Worm (Caenorhabditis elegans) whole organism, young adult: Measurements from ENCODE around the gene smc-5.

ENCODE experiments used
- B0035.1 ChIP-seq: sonication (generic microtip); optimal IDR thresholded peaks from 2 replicates; lab custom pipeline; 2016; ENCODE audit warnings: missing genetic modification characterization, mild to moderate bottlenecking, missing compliant biosample characterization, missing genotype, missing genetic modification reagents
- F23B12.7 ChIP-seq: sonication (generic microtip); optimal IDR thresholded peaks from 2 replicates; lab custom pipeline; 2017; ENCODE audit warnings: missing genetic modification characterization, mild to moderate bottlenecking, missing compliant biosample characterization, antibody characterized with exemption, moderate library complexity; ENCODE audit not compliant: insufficient read depth
- F33H1.4 ChIP-seq: fragments of 200-800 bp; sonication (Bioruptor generic); IDR thresholded peaks from 2 replicates; pipeline ENCODE4 v1.3.6; 2022; ENCODE audit warnings: missing genetic modification reagents, missing genetic modification characterization, missing compliant biosample characterization
- F52B5.7 ChIP-seq: sonication (generic microtip); optimal IDR thresholded peaks from 2 replicates; lab custom pipeline; 2016; ENCODE audit warnings: mild to moderate bottlenecking, missing genetic modification characterization, missing compliant biosample characterization
- F55B11.4 ChIP-seq: sonication (generic microtip); optimal IDR thresholded peaks from 2 replicates; lab custom pipeline; 2016; ENCODE audit warnings: missing compliant biosample characterization, missing genetic modification characterization, borderline replicate concordance; ENCODE audit not compliant: insufficient read depth
- F57C9.4 ChIP-seq: sonication (generic microtip); optimal IDR thresholded peaks from 2 replicates; lab custom pipeline; 2017; ENCODE audit warnings: mild to moderate bottlenecking, missing genetic modification characterization, missing compliant biosample characterization
- K12H6.12 ChIP-seq: fragments of 200-800 bp; sonication (Bioruptor generic); optimal IDR thresholded peaks from 2 replicates; lab custom pipeline; 2018; ENCODE audit warnings: mild to moderate bottlenecking, missing genetic modification characterization, missing compliant biosample characterization
- Y79H2A.3 ChIP-seq: fragments of 200-800 bp; sonication (Bioruptor generic); conservative IDR thresholded peaks from 2 replicates; pipeline ENCODE4 v1.3.6; 2022; ENCODE audit warnings: missing genetic modification reagents, missing genetic modification characterization, missing compliant biosample characterization
- attf-6 ChIP-seq: fragments of 200-800 bp; sonication (Bioruptor generic); IDR thresholded peaks from 2 replicates; pipeline ENCODE4 v1.3.6; 2022; ENCODE audit warnings: missing genetic modification reagents, missing genetic modification characterization, missing compliant biosample characterization
- cebp-1 ChIP-seq, 2 experiments: fragments of 200-800 bp in 1 of 2; sonication (Bioruptor generic) in 1 of 2; sonication (generic microtip) in 1 of 2; IDR thresholded peaks in 1 of 2; optimal IDR thresholded peaks in 1 of 2; 2 replicates each; pipeline versions ENCODE4 v1.3.6 to Lab custom; 2017 to 2022; ENCODE audit warnings: missing compliant biosample characterization in 2 of 2, missing genetic modification characterization in 2 of 2, mild to moderate bottlenecking in 1 of 2, missing genetic modification reagents in 1 of 2, moderate library complexity in 1 of 2
- ceh-27 ChIP-seq: fragments of 200-800 bp; sonication (Bioruptor generic); optimal IDR thresholded peaks from 2 replicates; lab custom pipeline; 2018; ENCODE audit warnings: mild to moderate bottlenecking, missing genetic modification characterization, moderate library complexity, missing compliant biosample characterization
- ceh-40 ChIP-seq: fragments of 200-800 bp; sonication (Bioruptor generic); IDR thresholded peaks from 2 replicates; pipeline ENCODE4 v1.3.6; 2022; ENCODE audit warnings: missing genetic modification characterization, missing compliant biosample characterization
- ceh-91 ChIP-seq: fragments of 200-800 bp; sonication (Bioruptor generic); IDR thresholded peaks from 2 replicates; pipeline ENCODE4 v1.3.6; 2022; ENCODE audit warnings: missing genetic modification reagents, missing genetic modification characterization, missing compliant biosample characterization
- fkh-3 ChIP-seq: sonication (generic microtip); optimal IDR thresholded peaks from 2 replicates; lab custom pipeline; 2016; ENCODE audit warnings: mild to moderate bottlenecking, missing genetic modification characterization, missing compliant biosample characterization
- lin-40 ChIP-seq: sonication (generic microtip); optimal IDR thresholded peaks from 2 replicates; lab custom pipeline; 2016; ENCODE audit warnings: missing genetic modification characterization, mild to moderate bottlenecking, missing compliant biosample characterization, missing genotype, missing genetic modification reagents
- madf-10 ChIP-seq: sonication (generic microtip); optimal IDR thresholded peaks from 2 replicates; lab custom pipeline; 2016; ENCODE audit warnings: mild to moderate bottlenecking, missing genetic modification characterization, missing compliant biosample characterization
- madf-3 ChIP-seq: fragments of 200-800 bp; sonication (Bioruptor generic); IDR thresholded peaks from 2 replicates; pipeline ENCODE4 v1.3.6; 2022; ENCODE audit warnings: missing genetic modification reagents, missing genetic modification characterization, missing compliant biosample characterization
- madf-6 ChIP-seq: fragments of 200-800 bp; sonication (Bioruptor generic); IDR thresholded peaks from 2 replicates; pipeline ENCODE4 v1.3.6; 2022; ENCODE audit warnings: missing genetic modification reagents, missing genetic modification characterization, missing compliant biosample characterization
- madf-8 ChIP-seq: fragments of 200-800 bp; sonication (Bioruptor generic); conservative IDR thresholded peaks from 2 replicates; pipeline ENCODE4 v1.3.6; 2022; ENCODE audit warnings: missing genetic modification reagents, missing genetic modification characterization, missing compliant biosample characterization
- mxl-1 ChIP-seq: sonication (generic microtip); optimal IDR thresholded peaks from 2 replicates; lab custom pipeline; 2016; ENCODE audit warnings: missing genetic modification characterization, missing compliant biosample characterization
- nfya-2 ChIP-seq: fragments of 200-800 bp; sonication (Bioruptor generic); IDR thresholded peaks from 2 replicates; pipeline ENCODE4 v1.3.6; 2022; ENCODE audit warnings: missing genetic modification reagents, missing genetic modification characterization, missing compliant biosample characterization
- nfyb-1 ChIP-seq: fragments of 200-800 bp; sonication (Bioruptor generic); IDR thresholded peaks from 2 replicates; pipeline ENCODE4 v1.3.6; 2022; ENCODE audit warnings: missing genetic modification reagents, missing genetic modification characterization, missing compliant biosample characterization
- nhr-90 ChIP-seq: sonication (generic microtip); optimal IDR thresholded peaks from 2 replicates; lab custom pipeline; 2016; ENCODE audit warnings: missing genotype, mild to moderate bottlenecking, missing genetic modification characterization, missing compliant biosample characterization
- pbrm-1 ChIP-seq: fragments of 200-800 bp; sonication (Bioruptor generic); IDR thresholded peaks from 2 replicates; pipeline ENCODE4 v1.3.6; 2022; ENCODE audit warnings: missing genetic modification reagents, missing genetic modification characterization, missing compliant biosample characterization
- sdz-38 ChIP-seq: sonication (generic microtip); optimal IDR thresholded peaks from 2 replicates; lab custom pipeline; 2016; ENCODE audit warnings: missing genotype, missing genetic modification characterization, missing compliant biosample characterization
- sea-2 ChIP-seq: fragments of 200-800 bp; sonication (Bioruptor generic); IDR thresholded peaks from 2 replicates; pipeline ENCODE4 v1.3.6; 2022; ENCODE audit warnings: missing genetic modification characterization, missing compliant biosample characterization
- snpc-1.1 ChIP-seq: sonication (generic microtip); optimal IDR thresholded peaks from 2 replicates; lab custom pipeline; 2017; ENCODE audit warnings: missing genetic modification characterization, mild to moderate bottlenecking, missing compliant biosample characterization, antibody characterized with exemption, moderate library complexity, missing genotype, missing genetic modification reagents; ENCODE audit not compliant: insufficient read depth
- snpc-1.3 ChIP-seq: sonication (generic microtip); optimal IDR thresholded peaks from 2 replicates; lab custom pipeline; 2017; ENCODE audit warnings: missing genetic modification characterization, mild to moderate bottlenecking, missing compliant biosample characterization, antibody characterized with exemption, moderate library complexity, missing genotype, missing genetic modification reagents; ENCODE audit not compliant: insufficient read depth
- snpc-3.4 ChIP-seq: sonication (generic microtip); optimal IDR thresholded peaks from 2 replicates; lab custom pipeline; 2017; ENCODE audit warnings: missing genetic modification characterization, mild to moderate bottlenecking, missing compliant biosample characterization, antibody characterized with exemption, moderate library complexity, missing genotype, missing genetic modification reagents
- snpc-4 ChIP-seq, 5 experiments: fragments of 150-350 bp in 1 of 5; sonication (generic microtip) in 4 of 5; optimal IDR thresholded peaks; 2 replicates each; lab custom pipeline; 2014 to 2018; ENCODE audit warnings: missing genetic modification characterization in 5 of 5, missing biosample characterization in 3 of 5, antibody characterized with exemption in 2 of 5, mild to moderate bottlenecking in 2 of 5, missing compliant biosample characterization in 2 of 5, missing genotype in 2 of 5, moderate library complexity in 2 of 5, missing genetic modification reagents in 1 of 5
- tbx-9 ChIP-seq: sonication (generic microtip); optimal IDR thresholded peaks from 2 replicates; lab custom pipeline; 2016; ENCODE audit warnings: borderline replicate concordance, missing genetic modification characterization, inconsistent platforms, missing compliant biosample characterization
- tlf-1 ChIP-seq: fragments of 200-800 bp; sonication (Bioruptor generic); optimal IDR thresholded peaks from 2 replicates; lab custom pipeline; 2018; ENCODE audit warnings: mild to moderate bottlenecking, missing genetic modification characterization, missing compliant biosample characterization
- zim-3 ChIP-seq: sonication (generic microtip); optimal IDR thresholded peaks from 2 replicates; lab custom pipeline; 2017; ENCODE audit warnings: mild to moderate bottlenecking, missing genetic modification characterization, moderate library complexity, missing compliant biosample characterization
- ztf-26 ChIP-seq: sonication (generic microtip); optimal IDR thresholded peaks from 2 replicates; lab custom pipeline; 2017; ENCODE audit warnings: missing genetic modification characterization, missing compliant biosample characterization
- ztf-3 ChIP-seq: fragments of 200-800 bp; sonication (Bioruptor generic); optimal IDR thresholded peaks from 2 replicates; lab custom pipeline; 2018; ENCODE audit warnings: mild to moderate bottlenecking, missing genetic modification characterization, missing compliant biosample characterization
- ztf-6 ChIP-seq: fragments of 200-800 bp; sonication (Bioruptor generic); IDR thresholded peaks from 2 replicates; pipeline ENCODE4 v1.3.6; 2022; ENCODE audit warnings: missing genetic modification reagents, missing genetic modification characterization, missing compliant biosample characterization

Gene smc-5

DNA sequence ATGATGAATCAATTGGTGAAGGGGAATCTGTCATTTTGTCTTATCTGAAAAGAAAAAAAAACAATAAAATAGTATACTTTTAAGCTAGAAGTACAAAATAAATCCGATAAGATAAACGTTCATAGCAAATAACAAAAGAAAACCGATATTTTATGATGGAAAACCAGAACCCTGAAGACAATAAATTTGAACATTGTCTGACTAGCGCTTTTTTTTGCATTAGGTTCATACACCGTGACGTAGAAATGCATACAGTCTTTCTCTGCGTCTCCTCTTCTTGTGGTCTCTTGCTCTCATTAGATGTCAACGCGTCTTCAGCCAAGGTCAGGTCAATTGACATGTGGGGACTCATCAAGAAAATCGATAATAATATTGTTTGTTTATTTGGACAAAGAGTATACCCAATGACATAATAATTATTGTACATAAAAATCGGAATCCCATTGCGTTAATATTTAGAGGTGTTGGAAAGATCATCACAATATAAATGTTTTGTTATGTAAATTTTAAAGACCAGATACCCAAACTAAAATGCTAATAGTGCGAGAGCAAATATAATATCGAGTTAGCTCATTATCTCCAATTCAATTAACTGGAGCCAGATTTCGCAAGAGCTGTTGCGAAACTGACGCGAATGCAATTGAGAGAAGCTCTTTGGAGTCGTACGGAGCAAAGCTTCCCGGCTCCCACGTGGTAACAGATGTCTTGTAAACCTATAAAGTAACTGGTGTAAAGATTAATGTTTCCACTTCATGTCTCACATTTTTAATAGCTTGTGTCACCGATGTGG is 19.4 kb downstream of the smc-5 start, which contains the start of gene dsh-2 (continued):
- TF ChIP-seq snpc-3.4 (tag; lab: Kevin White, UChicago) (peak; percentile 25), attf-6 (GFP tag; lab: Robert Waterston, UW) (no peak), F52B5.7 (no peak), zim-3 (tag; lab: Kevin White, UChicago) (no peak), fkh-3 (tag; lab: Kevin White, UChicago) (no peak), F57C9.4 (tag; lab: Kevin White, UChicago) (no peak), mxl-1 (no peak), F33H1.4 (peak; percentile 51), nhr-90 (no peak), Y79H2A.3 (GFP tag; lab: Robert Waterston, UW) (no peak), K12H6.12 (tag; lab: Kevin White, UChicago) (no peak), madf-8 (GFP tag; lab: Robert Waterston, UW) (no peak), ceh-40 (GFP tag; lab: Robert Waterston, UW) (no peak), madf-6 (GFP tag; lab: Robert Waterston, UW) (peak; percentile 55), ceh-91 (GFP tag; lab: Robert Waterston, UW) (no peak)

DNA sequence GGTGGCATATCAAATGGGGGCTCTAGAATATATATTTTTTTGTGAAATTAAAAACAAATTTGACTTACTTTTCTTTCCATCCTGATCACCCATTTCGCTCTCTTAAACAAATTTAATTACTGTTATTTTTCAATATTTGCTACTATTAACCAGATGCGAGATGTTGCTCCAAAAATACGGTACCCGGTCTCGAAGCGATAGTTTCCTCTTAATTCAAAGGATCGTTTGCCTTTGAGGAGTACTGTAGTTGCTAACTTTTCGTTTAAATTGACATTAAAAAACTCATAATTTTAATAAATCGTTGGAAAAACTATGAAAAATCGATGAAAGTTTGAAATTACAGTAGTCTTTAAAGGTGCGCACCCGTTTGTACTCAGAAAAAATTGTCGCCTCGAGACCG is 21.4 kb downstream of the smc-5 start, which contains the start of gene C04G6.4:
Gene C04G6.4, minus strand, starts transcription at position 101 of the 400 bp plus-strand sequence.
- no peak for TF ChIP-seq sea-2 (GFP tag; lab: Robert Waterston, UW)
- TF ChIP-seq ztf-26 (tag; lab: Kevin White, UChicago): no peak

DNA sequence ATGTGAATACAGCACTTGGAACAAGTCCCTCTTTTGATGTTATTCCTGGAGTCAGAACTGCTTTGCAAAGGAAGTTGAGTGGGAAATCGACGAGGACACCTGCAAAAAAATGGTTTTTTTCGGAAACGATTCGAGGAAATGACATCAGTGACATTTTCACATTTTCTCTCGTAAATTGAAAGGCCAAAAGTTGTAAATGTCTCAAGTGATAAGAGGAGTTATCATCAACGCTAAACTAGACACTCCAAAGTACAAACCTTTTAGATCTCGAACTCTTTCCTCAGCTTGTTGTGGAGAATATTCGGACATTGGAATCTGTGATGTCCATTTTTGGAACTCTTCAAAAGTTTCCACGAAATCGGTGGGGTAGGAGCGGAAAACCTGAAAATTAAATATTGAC is 22.3 kb downstream of the smc-5 start:
- no peak for TF ChIP-seq ceh-91 (GFP tag; lab: Robert Waterston, UW)
- TF ChIP-seq snpc-1.1 (tag; lab: Kevin White, UChicago): no peak
- TF ChIP-seq ztf-6 (GFP tag; lab: Robert Waterston, UW): no peak
- no peak for TF ChIP-seq ztf-3
- no peak for TF ChIP-seq F23B12.7 (tag; lab: Kevin White, UChicago)
- TF ChIP-seq B0035.1 (tag; lab: Kevin White, UChicago): no peak
- no peak for TF ChIP-seq tlf-1 (GFP tag; lab: Kevin White, UChicago)

DNA sequence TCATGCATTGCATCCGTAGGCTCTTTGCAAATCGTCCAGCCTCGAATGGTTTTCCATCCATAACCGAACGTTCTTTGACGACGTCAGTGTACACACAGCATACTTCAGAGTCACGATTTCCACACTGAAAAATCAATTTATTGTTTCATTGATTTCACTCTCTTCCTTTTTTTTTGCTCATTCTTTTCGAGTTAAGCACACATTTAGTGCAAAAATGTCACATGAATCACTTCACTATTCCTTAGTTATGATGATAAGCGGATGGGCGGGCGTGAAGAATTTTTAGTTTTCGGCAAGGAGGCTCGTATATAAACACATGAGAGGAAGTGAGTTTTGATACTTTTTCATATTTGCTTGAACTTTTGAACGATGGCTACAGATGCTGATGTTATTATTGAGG is 23.5 kb downstream of the smc-5 start, which contains the start of gene txt-9:
Gene txt-9, plus strand, starts transcription at position 336 of the 400 bp plus-strand sequence.
- TF ChIP-seq snpc-1.3 (tag; lab: Kevin White, UChicago): no peak
- no peak for TF ChIP-seq F52B5.7
- TF ChIP-seq snpc-4 (GFP tag; optimal IDR thresholded peaks at IDR 0.05; lab: Kevin White, UChicago): no peak
- no peak for TF ChIP-seq snpc-4 (tag; optimal IDR thresholded peaks at IDR 0.05; lab: Kevin White, UChicago)
- TF ChIP-seq madf-10: no peak
- no peak for TF ChIP-seq cebp-1 (GFP tag; IDR thresholded peaks at IDR 0.05; lab: Robert Waterston, UW)
- no peak for TF ChIP-seq cebp-1 (tag; optimal IDR thresholded peaks at IDR 0.05; lab: Kevin White, UChicago)
- no peak for TF ChIP-seq lin-40 (tag; lab: Kevin White, UChicago)
- TF ChIP-seq ceh-91 (GFP tag; lab: Robert Waterston, UW): no peak
- no peak for TF ChIP-seq tbx-9 (tag; lab: Kevin White, UChicago)
- TF ChIP-seq pbrm-1: no peak
- no peak for TF ChIP-seq F55B11.4 (tag; lab: Kevin White, UChicago)
- no peak for TF ChIP-seq ceh-27 (GFP tag; lab: Kevin White, UChicago)
- TF ChIP-seq nfya-2 (GFP tag; lab: Robert Waterston, UW): no peak
- no peak for TF ChIP-seq madf-3 (GFP tag; lab: Robert Waterston, UW)
- TF ChIP-seq zim-3 (tag; lab: Kevin White, UChicago): no peak
- TF ChIP-seq sdz-38 (tag; lab: Kevin White, UChicago): no peak
- TF ChIP-seq nfyb-1 (GFP tag; lab: Robert Waterston, UW): no peak
